Worm (Caenorhabditis elegans) whole organism, L4 larva: ENCODE data around the gene C10G8.2.

Experiments
- daf-12 ChIP-seq: fragments of 150-350 bp; optimal IDR thresholded peaks from 2 replicates; lab custom pipeline; 2014; ENCODE audit warnings: missing biosample characterization, missing genetic modification reagents, missing genetic modification characterization
- duxl-1 ChIP-seq: sonication (generic microtip); optimal IDR thresholded peaks from 2 replicates; lab custom pipeline; 2016; ENCODE audit warnings: mild to moderate bottlenecking, missing genetic modification characterization, moderate library complexity, missing compliant biosample characterization; ENCODE audit not compliant: poor library complexity
- jun-1 ChIP-seq: fragments of 150-350 bp; optimal IDR thresholded peaks from 2 replicates; lab custom pipeline; 2014; ENCODE audit warnings: missing biosample characterization, missing genetic modification reagents, missing genetic modification characterization
- lin-1 ChIP-seq: fragments of 200-800 bp; sonication (Bioruptor generic); IDR thresholded peaks from 2 replicates; pipeline ENCODE4 v1.3.6; 2022; ENCODE audit warnings: missing genetic modification reagents, missing genetic modification characterization, missing compliant biosample characterization
- mdl-1 ChIP-seq, 2 experiments: fragments of 150-350 bp in 1 of 2; sonication (generic microtip) in 1 of 2; optimal IDR thresholded peaks; 2 replicates each; lab custom pipeline; 2014 to 2017; ENCODE audit warnings: missing biosample characterization in 2 of 2, missing genetic modification characterization in 2 of 2
- nhr-102 ChIP-seq: sonication (generic microtip); optimal IDR thresholded peaks from 2 replicates; lab custom pipeline; 2016; ENCODE audit warnings: mild to moderate bottlenecking, missing genetic modification characterization, moderate library complexity, missing compliant biosample characterization

- no peak for TF ChIP-seq nhr-102 (tag; lab: Kevin White, UChicago)
- TF ChIP-seq daf-12 = no peak
- no peak for TF ChIP-seq lin-1
- TF ChIP-seq jun-1 = no peak
- no peak for TF ChIP-seq mdl-1 (tag; optimal IDR thresholded peaks at IDR 0.05; lab: Kevin White, UChicago)
- no peak for TF ChIP-seq duxl-1
Measured at ce11 chrV:5358772-5359171, 44.6 kb downstream of the C10G8.2 start, which contains the start of gene nhr-216.
